Worm (Caenorhabditis elegans): ENCODE results near the gene F29B9.11.

F29B9.11 gene

DNA sequence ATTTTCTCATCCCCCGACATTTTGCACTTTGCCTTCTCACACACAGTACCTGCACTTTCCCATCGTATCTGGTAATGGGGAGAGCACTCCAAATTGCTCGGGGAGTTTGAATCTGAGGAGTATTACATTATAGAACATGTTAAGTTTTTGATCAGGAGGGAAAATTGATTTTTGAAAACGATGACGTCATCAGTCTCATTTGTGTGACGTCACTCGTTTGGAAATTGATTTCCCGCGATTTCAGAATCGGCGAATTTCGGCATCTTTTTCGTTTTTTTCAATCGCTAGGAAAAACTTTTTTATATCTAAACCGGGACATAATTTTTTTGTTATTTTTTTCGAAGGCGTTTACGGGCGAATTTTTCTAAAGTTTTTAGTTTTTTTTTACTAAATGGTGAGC, 13.3 kb upstream of the F29B9.11 start:
- TF ChIP-seq nhr-84 (tag; optimal IDR thresholded peaks at IDR 0.05): no peak
- no peak for TF ChIP-seq grh-1 (GFP tag; IDR thresholded peaks at IDR 0.05)
- TF ChIP-seq sptf-1 (tag; optimal IDR thresholded peaks at IDR 0.05): no peak

DNA sequence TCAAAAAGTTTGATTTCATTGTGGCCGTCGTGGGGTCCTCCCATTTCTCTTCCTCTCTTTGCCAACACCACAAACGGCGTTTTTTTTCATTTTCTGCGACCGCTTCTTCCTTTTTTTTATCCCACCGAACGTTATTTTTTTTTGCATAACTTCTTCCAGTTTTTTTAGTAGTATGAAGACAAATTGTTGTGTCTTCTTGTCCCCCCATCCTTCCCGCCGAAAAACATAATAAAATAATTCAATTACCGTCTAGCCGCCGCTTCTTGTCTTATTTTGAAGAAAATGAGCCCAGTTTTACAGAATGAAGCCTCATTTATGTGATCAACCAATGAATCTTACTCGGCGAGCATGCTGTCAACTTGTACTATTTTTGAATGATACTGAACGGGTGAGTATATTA, 9.2 kb upstream of the F29B9.11 start, which contains the start of gene F29B9.12:
Gene F29B9.12, plus strand, starts transcription at position 301 of the 400 bp plus-strand sequence.
- TF ChIP-seq unc-86 (tag; optimal IDR thresholded peaks at IDR 0.05) (no peak), egl-27 (tag; optimal IDR thresholded peaks at IDR 0.05) (no peak), elt-3 (tag; optimal IDR thresholded peaks at IDR 0.05) (no peak), lin-14 (GFP tag; optimal IDR thresholded peaks at IDR 0.05) (no peak), nhr-12 (tag; optimal IDR thresholded peaks at IDR 0.05) (no peak), snu-23 (GFP tag; optimal IDR thresholded peaks at IDR 0.05) (no peak)

DNA sequence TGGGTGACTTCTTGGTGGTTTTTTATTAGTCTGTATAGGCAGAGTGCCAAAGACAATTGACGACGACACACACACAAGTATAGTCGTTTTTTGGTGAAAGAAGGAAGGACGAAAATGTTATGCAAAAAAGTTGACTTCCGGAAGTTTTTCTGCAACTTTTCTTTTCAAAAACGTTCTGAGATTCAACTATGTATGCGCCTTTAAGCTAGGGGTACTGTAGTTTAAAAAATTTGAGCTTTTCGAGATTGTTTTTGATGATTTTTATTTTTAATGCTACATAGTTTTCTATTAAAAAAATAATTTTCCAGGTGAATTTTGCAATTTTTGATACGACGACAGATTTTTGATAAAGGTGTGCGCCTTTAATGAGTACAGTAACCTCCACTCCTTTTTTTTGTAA, 7.8 kb upstream of the F29B9.11 start:
- TF ChIP-seq ces-1 (GFP tag; optimal IDR thresholded peaks at IDR 0.05): no peak
- no peak for TF ChIP-seq zip-4 (GFP tag; optimal IDR thresholded peaks at IDR 0.05)
- TF ChIP-seq swsn-7 (tag; optimal IDR thresholded peaks at IDR 0.05): no peak
- no peak for TF ChIP-seq lin-15B (tag; optimal IDR thresholded peaks at IDR 0.05)
- TF ChIP-seq sox-4 (tag; optimal IDR thresholded peaks at IDR 0.05): no peak
- TF ChIP-seq skn-1 (tag; optimal IDR thresholded peaks at IDR 0.05): no peak
- TF ChIP-seq alr-1 (tag; optimal IDR thresholded peaks at IDR 0.05; ENCODE audit: borderline replicate concordance): no peak
- TF ChIP-seq fkh-4 (tag; optimal IDR thresholded peaks at IDR 0.05; ENCODE audit: borderline replicate concordance): no peak
- TF ChIP-seq unc-86 (tag; optimal IDR thresholded peaks at IDR 0.05): no peak
- no peak for TF ChIP-seq nhr-28 (tag; optimal IDR thresholded peaks at IDR 0.05)
- no peak for TF ChIP-seq ceh-88 (GFP tag; IDR thresholded peaks at IDR 0.05)
- TF ChIP-seq ama-1 (optimal IDR thresholded peaks at IDR 0.05): no peak
- TF ChIP-seq ceh-90 (tag; optimal IDR thresholded peaks at IDR 0.05): no peak
- TF ChIP-seq vab-15 (tag; optimal IDR thresholded peaks at IDR 0.05): no peak

DNA sequence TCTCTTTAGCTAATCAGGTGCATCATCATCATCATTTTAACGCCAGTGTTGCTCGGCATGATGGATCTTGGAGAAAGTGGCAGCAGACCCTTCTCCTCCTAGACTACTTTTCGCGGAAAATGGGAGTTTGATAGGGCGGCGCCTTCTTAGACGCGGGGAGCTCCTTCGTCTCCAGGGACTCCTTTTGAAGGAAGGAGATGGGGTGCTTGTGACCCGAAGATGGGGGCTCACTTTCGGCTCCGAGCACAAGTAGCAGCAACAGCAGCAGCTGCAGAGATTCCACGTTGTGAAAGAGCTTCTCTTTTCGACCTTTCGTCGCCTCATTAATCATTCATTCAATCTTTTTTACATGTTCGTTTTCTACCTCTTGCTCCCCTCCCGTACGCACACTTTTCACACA, 7.4 kb upstream of the F29B9.11 start:
- no peak for TF ChIP-seq ces-1 (GFP tag; optimal IDR thresholded peaks at IDR 0.05)
- no peak for TF ChIP-seq nhr-20 (tag; optimal IDR thresholded peaks at IDR 0.05)
- TF ChIP-seq egl-13 (tag; optimal IDR thresholded peaks at IDR 0.05): no peak
- TF ChIP-seq unc-62 (GFP tag; optimal IDR thresholded peaks at IDR 0.05): no peak
- no peak for TF ChIP-seq ceh-8 (GFP tag; optimal IDR thresholded peaks at IDR 0.05)
- TF ChIP-seq lin-14 (GFP tag; optimal IDR thresholded peaks at IDR 0.05): peak; percentile 46
- no peak for TF ChIP-seq nhr-12 (tag; optimal IDR thresholded peaks at IDR 0.05)
- TF ChIP-seq nhr-84 (tag; optimal IDR thresholded peaks at IDR 0.05): no peak
- TF ChIP-seq swsn-7 (tag; optimal IDR thresholded peaks at IDR 0.05): no peak
- no peak for TF ChIP-seq C16A3.4 (tag; optimal IDR thresholded peaks at IDR 0.05)
- TF ChIP-seq efl-3 (GFP tag; optimal IDR thresholded peaks at IDR 0.05): no peak
- no peak for TF ChIP-seq tbx-2 (tag; optimal IDR thresholded peaks at IDR 0.05)
- TF ChIP-seq lir-3 (tag; optimal IDR thresholded peaks at IDR 0.05; ENCODE audit: poor library complexity): no peak
- TF ChIP-seq mab-9 (GFP tag; IDR thresholded peaks at IDR 0.05): peak; percentile 63
- TF ChIP-seq unc-30 (tag; optimal IDR thresholded peaks at IDR 0.05): no peak
- no peak for TF ChIP-seq nhr-85 (tag)
- no peak for TF ChIP-seq unc-86 (tag; optimal IDR thresholded peaks at IDR 0.05)
- no peak for TF ChIP-seq C34B4.2 (tag; optimal IDR thresholded peaks at IDR 0.05)
- no peak for TF ChIP-seq elt-2 (tag; optimal IDR thresholded peaks at IDR 0.05)
- no peak for TF ChIP-seq C04F5.9 (tag; optimal IDR thresholded peaks at IDR 0.05)
- TF ChIP-seq hlh-17 (GFP tag; optimal IDR thresholded peaks at IDR 0.05; ENCODE audit: borderline replicate concordance): no peak
- no peak for TF ChIP-seq nhr-77 (tag; optimal IDR thresholded peaks at IDR 0.05)
- peak in 1 of 3 experiments; percentile 2 for TF ChIP-seq ceh-82 (tag; optimal IDR thresholded peaks at IDR 0.05)

Data from whole organism, L1 larva.